Fruit fly (Drosophila melanogaster) whole organism, adult: ENCODE measurements around the gene CG7394.

Experiments
- CG12768 ChIP-seq: fragments of 200-800 bp; sonication (Bioruptor generic); optimal IDR thresholded peaks from 2 replicates; lab custom pipeline; 2017; ENCODE audit warnings: missing biosample characterization, missing genetic modification characterization, mild to moderate bottlenecking, moderate library complexity, missing genetic modification reagents
- CG14711 ChIP-seq: fragments of 200-800 bp; sonication (Bioruptor generic); optimal IDR thresholded peaks from 2 replicates; lab custom pipeline; 2018; ENCODE audit warnings: missing biosample characterization, mild to moderate bottlenecking, missing genetic modification characterization, moderate library complexity
- CG7101 ChIP-seq: fragments of 200-800 bp; sonication (Bioruptor generic); optimal IDR thresholded peaks from 2 replicates; lab custom pipeline; 2018; ENCODE audit warnings: missing biosample characterization, mild to moderate bottlenecking, missing genetic modification characterization, moderate library complexity
- Clk ChIP-seq: fragments of 200-800 bp; sonication (Bioruptor generic); optimal IDR thresholded peaks from 2 replicates; lab custom pipeline; 2017; ENCODE audit warnings: missing biosample characterization, missing genetic modification characterization
- Crg-1 ChIP-seq: fragments of 200-800 bp; sonication (Bioruptor generic); optimal IDR thresholded peaks from 2 replicates; lab custom pipeline; 2016; ENCODE audit warnings: missing biosample characterization, missing genetic modification characterization
- ovo ChIP-seq: fragments of 200-800 bp; sonication (Bioruptor generic); optimal IDR thresholded peaks from 2 replicates; lab custom pipeline; 2016; ENCODE audit warnings: missing biosample characterization, missing genetic modification characterization

DNA sequence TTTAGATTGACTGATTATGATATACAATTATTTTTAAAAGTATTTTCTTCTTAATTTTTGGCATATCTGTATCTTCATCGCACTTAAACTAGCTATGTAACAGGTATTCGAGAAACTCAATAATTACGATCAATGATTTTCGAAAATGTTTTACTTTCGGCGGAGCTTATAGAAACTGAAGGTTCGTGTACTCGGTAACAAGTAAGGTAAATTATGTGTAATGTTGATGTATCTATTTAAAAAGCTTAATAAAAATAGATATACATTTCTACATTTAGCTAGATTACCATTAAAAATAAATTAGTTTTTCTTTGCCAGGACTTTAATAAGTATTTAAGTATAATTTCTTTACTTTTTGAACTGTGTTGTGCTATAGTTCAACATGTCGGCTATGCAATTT is 17.1 kb downstream of the CG7394 start:
- TF ChIP-seq CG12768 (GFP tag; lab: Kevin White, UChicago) = no peak
- TF ChIP-seq Clk = no peak
- no peak for TF ChIP-seq CG7101 (tag; lab: Kevin White, UChicago)
- no peak for TF ChIP-seq CG14711 (tag; lab: Kevin White, UChicago)
- no peak for TF ChIP-seq Crg-1 (GFP tag; lab: Kevin White, UChicago)
- no peak for TF ChIP-seq ovo (GFP tag; lab: Kevin White, UChicago)
